Worm (Caenorhabditis elegans) whole organism, L4 larva: ENCODE results near the gene nspc-19.
A peak's percentile ranks its signal among the peaks of the same experiment; 100 is the strongest.

Experiments used
- F26F4.8 ChIP-seq: fragments of 200-800 bp; sonication (Bioruptor generic); conservative IDR thresholded peaks from 2 replicates; pipeline ENCODE4 v1.3.6; 2022; ENCODE audit warnings: missing genetic modification characterization, missing compliant biosample characterization
- F49E8.2 ChIP-seq: sonication (generic microtip); optimal IDR thresholded peaks from 2 replicates; lab custom pipeline; 2016; ENCODE audit warnings: missing compliant biosample characterization, mild to moderate bottlenecking, missing genetic modification characterization, borderline replicate concordance
- R02D3.7 ChIP-seq: fragments of 150-350 bp; sonication (generic microtip); optimal IDR thresholded peaks from 3 replicates; lab custom pipeline; 2014; ENCODE audit warnings: missing biosample characterization, missing genetic modification characterization
- Y105C5A.15 ChIP-seq: fragments of 200-800 bp; sonication (Bioruptor generic); IDR thresholded peaks from 2 replicates; pipeline ENCODE4 v1.3.6; 2022; ENCODE audit warnings: missing genetic modification characterization, missing compliant biosample characterization
- Y48G9A.11 ChIP-seq: fragments of 200-800 bp; sonication (Bioruptor generic); IDR thresholded peaks from 2 replicates; pipeline ENCODE4 v1.3.6; 2022; ENCODE audit warnings: missing genetic modification reagents, missing genetic modification characterization, missing compliant biosample characterization
- ZK337.2 ChIP-seq: fragments of 200-800 bp; sonication (Bioruptor generic); IDR thresholded peaks from 2 replicates; pipeline ENCODE4 v1.3.6; 2022; ENCODE audit warnings: missing genetic modification reagents, missing genetic modification characterization, missing compliant biosample characterization
- ZK546.5 ChIP-seq, 2 experiments: sonication (generic microtip); optimal IDR thresholded peaks; 2 replicates each; lab custom pipeline; 2017; ENCODE audit warnings: missing biosample characterization in 2 of 2, missing genetic modification characterization in 2 of 2
- aha-1 ChIP-seq: fragments of 150-350 bp; peaks from one replicate; lab custom pipeline; 2014; ENCODE audit warnings: missing biosample characterization, missing genetic modification characterization
- aly-2 ChIP-seq: sonication (generic microtip); optimal IDR thresholded peaks from 2 replicates; lab custom pipeline; 2018; ENCODE audit warnings: missing biosample characterization, missing genetic modification characterization
- ama-1 ChIP-seq: fragments of 150-350 bp; optimal IDR thresholded peaks from 2 replicates; lab custom pipeline; 2014; ENCODE audit warnings: inconsistent platforms, mixed read lengths
- arid-1 ChIP-seq: fragments of 200-800 bp; sonication (Bioruptor generic); conservative IDR thresholded peaks from 2 replicates; pipeline ENCODE4 v1.3.6; 2022; ENCODE audit warnings: missing genetic modification reagents, missing genetic modification characterization, missing compliant biosample characterization
- attf-4 ChIP-seq: sonication (generic microtip); optimal IDR thresholded peaks from 3 replicates; lab custom pipeline; 2017; ENCODE audit warnings: missing biosample characterization, missing genetic modification characterization
- ceh-28 ChIP-seq: fragments of 150-350 bp; optimal IDR thresholded peaks from 2 replicates; lab custom pipeline; 2014; ENCODE audit warnings: missing biosample characterization, missing genetic modification reagents, missing genetic modification characterization
- ceh-44 ChIP-seq: fragments of 200-800 bp; sonication (Bioruptor generic); IDR thresholded peaks from 2 replicates; pipeline ENCODE4 v1.3.6; 2022; ENCODE audit warnings: missing genetic modification reagents, missing genetic modification characterization, missing compliant biosample characterization
- ceh-82 ChIP-seq: sonication (generic microtip); optimal IDR thresholded peaks from 2 replicates; lab custom pipeline; 2017; ENCODE audit warnings: missing biosample characterization, missing genetic modification characterization
- ctbp-1 ChIP-seq: fragments of 200-800 bp; sonication (Bioruptor generic); IDR thresholded peaks from 2 replicates; pipeline ENCODE4 v1.3.6; 2022; ENCODE audit warnings: missing genetic modification reagents, missing genetic modification characterization, missing compliant biosample characterization
- daf-12 ChIP-seq: fragments of 150-350 bp; optimal IDR thresholded peaks from 2 replicates; lab custom pipeline; 2014; ENCODE audit warnings: missing biosample characterization, missing genetic modification reagents, missing genetic modification characterization
- daf-16 ChIP-seq, 3 experiments: sonication (generic microtip); optimal IDR thresholded peaks; 2 replicates each; lab custom pipeline; 2016 to 2017; ENCODE audit warnings: missing genetic modification characterization in 3 of 3, missing genetic modification reagents in 3 of 3, mild to moderate bottlenecking in 2 of 3, missing compliant biosample characterization in 2 of 3, missing biosample characterization in 1 of 3, moderate library complexity in 1 of 3
- dmd-6 ChIP-seq: fragments of 200-800 bp; sonication (Bioruptor generic); IDR thresholded peaks from 2 replicates; pipeline ENCODE4 v1.3.6; 2022; ENCODE audit warnings: missing genetic modification reagents, missing genetic modification characterization, missing compliant biosample characterization
- duxl-1 ChIP-seq: sonication (generic microtip); optimal IDR thresholded peaks from 2 replicates; lab custom pipeline; 2016; ENCODE audit warnings: mild to moderate bottlenecking, missing genetic modification characterization, moderate library complexity, missing compliant biosample characterization; ENCODE audit not compliant: poor library complexity
- fos-1 ChIP-seq: fragments of 150-350 bp; optimal IDR thresholded peaks from 2 replicates; lab custom pipeline; 2014; ENCODE audit warnings: missing biosample characterization, missing genetic modification characterization
- gei-8 ChIP-seq: fragments of 200-800 bp; sonication (Bioruptor generic); optimal IDR thresholded peaks from 2 replicates; lab custom pipeline; 2018; ENCODE audit warnings: mild to moderate bottlenecking, missing genetic modification characterization, missing compliant biosample characterization
- hlh-11 ChIP-seq: fragments of 200-800 bp; sonication (Bioruptor generic); optimal IDR thresholded peaks from 2 replicates; lab custom pipeline; 2018; ENCODE audit warnings: mild to moderate bottlenecking, missing genetic modification characterization, missing compliant biosample characterization
- hlh-30 ChIP-seq: sonication (generic microtip); optimal IDR thresholded peaks from 2 replicates; lab custom pipeline; 2017; ENCODE audit warnings: antibody characterized with exemption, mild to moderate bottlenecking, missing genetic modification characterization, missing compliant biosample characterization; ENCODE audit not compliant: insufficient read depth
- hmg-1.1 ChIP-seq: fragments of 200-800 bp; sonication (Bioruptor generic); IDR thresholded peaks from 2 replicates; pipeline ENCODE4 v1.3.6; 2022; ENCODE audit warnings: missing genetic modification reagents, missing genetic modification characterization, missing compliant biosample characterization
- lim-7 ChIP-seq: fragments of 200-800 bp; sonication (Bioruptor generic); IDR thresholded peaks from 2 replicates; pipeline ENCODE4 v1.3.6; 2022; ENCODE audit warnings: missing genetic modification characterization, missing compliant biosample characterization
- lin-1 ChIP-seq: fragments of 200-800 bp; sonication (Bioruptor generic); IDR thresholded peaks from 2 replicates; pipeline ENCODE4 v1.3.6; 2022; ENCODE audit warnings: missing genetic modification reagents, missing genetic modification characterization, missing compliant biosample characterization
- lin-13 ChIP-seq: fragments of 150-350 bp; optimal IDR thresholded peaks from 2 replicates; lab custom pipeline; 2014; ENCODE audit warnings: missing biosample characterization, missing genetic modification reagents, missing genetic modification characterization
- lin-15B ChIP-seq: fragments of 150-350 bp; sonication (generic microtip); optimal IDR thresholded peaks from 3 replicates; lab custom pipeline; 2014; ENCODE audit warnings: missing biosample characterization, missing genetic modification characterization
- lin-29 ChIP-seq: fragments of 200-800 bp; sonication (Bioruptor generic); IDR thresholded peaks from 2 replicates; pipeline ENCODE4 v1.3.6; 2022; ENCODE audit warnings: missing genetic modification reagents, missing genetic modification characterization, missing compliant biosample characterization
- lin-38 ChIP-seq: fragments of 200-800 bp; sonication (Bioruptor generic); IDR thresholded peaks from 2 replicates; pipeline ENCODE4 v1.3.6; 2022; ENCODE audit warnings: missing genetic modification reagents, missing genetic modification characterization, missing compliant biosample characterization
- lin-39 ChIP-seq: fragments of 150-350 bp; optimal IDR thresholded peaks from 2 replicates; lab custom pipeline; 2014; ENCODE audit warnings: missing biosample characterization, missing genetic modification reagents, missing genetic modification characterization
- lir-3 ChIP-seq: sonication (generic microtip); optimal IDR thresholded peaks from 2 replicates; lab custom pipeline; 2016; ENCODE audit warnings: mild to moderate bottlenecking, missing genetic modification characterization, missing compliant biosample characterization
- madf-9 ChIP-seq: fragments of 200-800 bp; sonication (Bioruptor generic); conservative IDR thresholded peaks from 2 replicates; pipeline ENCODE4 v1.3.6; 2022; ENCODE audit warnings: missing genetic modification reagents, missing genetic modification characterization, missing compliant biosample characterization
- mdt-29 ChIP-seq: fragments of 200-800 bp; sonication (Bioruptor generic); IDR thresholded peaks from 2 replicates; pipeline ENCODE4 v1.3.6; 2022; ENCODE audit warnings: missing genetic modification reagents, missing genetic modification characterization, missing compliant biosample characterization
- mep-1 ChIP-seq: fragments of 150-350 bp; sonication (generic microtip); optimal IDR thresholded peaks from 3 replicates; lab custom pipeline; 2014; ENCODE audit warnings: missing biosample characterization, missing genetic modification characterization
- mxl-2 ChIP-seq: fragments of 200-800 bp; sonication (Bioruptor generic); conservative IDR thresholded peaks from 2 replicates; pipeline ENCODE4 v1.3.6; 2022; ENCODE audit warnings: missing genetic modification reagents, missing genetic modification characterization, missing compliant biosample characterization
- mxl-3 ChIP-seq: fragments of 200-800 bp; sonication (Bioruptor generic); optimal IDR thresholded peaks from 2 replicates; lab custom pipeline; 2018; ENCODE audit warnings: mild to moderate bottlenecking, missing genetic modification characterization, missing compliant biosample characterization
- nhr-10 ChIP-seq: fragments of 150-350 bp; optimal IDR thresholded peaks from 2 replicates; lab custom pipeline; 2014; ENCODE audit warnings: missing biosample characterization, missing genetic modification characterization
- nhr-28 ChIP-seq: fragments of 150-350 bp; optimal IDR thresholded peaks from 2 replicates; lab custom pipeline; 2014; ENCODE audit warnings: missing biosample characterization, missing genetic modification characterization
- nhr-48 ChIP-seq: sonication (generic microtip); optimal IDR thresholded peaks from 2 replicates; lab custom pipeline; 2016; ENCODE audit warnings: mild to moderate bottlenecking, missing genetic modification characterization, missing compliant biosample characterization
- nhr-77 ChIP-seq: fragments of 150-350 bp; optimal IDR thresholded peaks from 2 replicates; lab custom pipeline; 2014; ENCODE audit warnings: missing biosample characterization, missing genetic modification characterization
- pha-4 ChIP-seq, 2 experiments: fragments of 150-350 bp in 1 of 2; fragments of 200-800 bp in 1 of 2; sonication (Bioruptor generic) in 1 of 2; IDR thresholded peaks in 1 of 2; optimal IDR thresholded peaks in 1 of 2; 2 replicates each; pipeline versions ENCODE4 v1.3.6 to Lab custom; 2014 to 2022; ENCODE audit warnings: missing genetic modification characterization in 2 of 2, missing genetic modification reagents in 2 of 2, missing biosample characterization in 1 of 2, missing compliant biosample characterization in 1 of 2
- pqm-1 ChIP-seq: sonication (generic microtip); optimal IDR thresholded peaks from 2 replicates; lab custom pipeline; 2017; ENCODE audit warnings: missing biosample characterization, missing genetic modification characterization
- saeg-2 ChIP-seq: fragments of 200-800 bp; sonication (Bioruptor generic); IDR thresholded peaks from 2 replicates; pipeline ENCODE4 v1.3.6; 2022; ENCODE audit warnings: missing genetic modification reagents, missing genetic modification characterization, missing compliant biosample characterization
- sdz-12 ChIP-seq: fragments of 200-800 bp; sonication (Bioruptor generic); optimal IDR thresholded peaks from 2 replicates; lab custom pipeline; 2018; ENCODE audit warnings: mild to moderate bottlenecking, missing genetic modification characterization, missing compliant biosample characterization
- spr-1 ChIP-seq: sonication (generic microtip); optimal IDR thresholded peaks from 2 replicates; lab custom pipeline; 2016; ENCODE audit warnings: mild to moderate bottlenecking, missing genetic modification characterization, missing compliant biosample characterization
- spr-3 ChIP-seq: fragments of 200-800 bp; sonication (Bioruptor generic); optimal IDR thresholded peaks from 2 replicates; lab custom pipeline; 2018; ENCODE audit warnings: mild to moderate bottlenecking, missing genetic modification characterization, missing compliant biosample characterization
- zfp-2 ChIP-seq: sonication (generic microtip); optimal IDR thresholded peaks from 2 replicates; lab custom pipeline; 2016; ENCODE audit warnings: mild to moderate bottlenecking, missing genetic modification characterization, missing compliant biosample characterization
- zfp-3 ChIP-seq: fragments of 200-800 bp; sonication (Bioruptor generic); conservative IDR thresholded peaks from 2 replicates; pipeline ENCODE4 v1.3.6; 2022; ENCODE audit warnings: missing genetic modification reagents, missing genetic modification characterization, missing compliant biosample characterization
- zip-11 ChIP-seq: fragments of 200-800 bp; sonication (Bioruptor generic); IDR thresholded peaks from 2 replicates; pipeline ENCODE4 v1.3.6; 2022; ENCODE audit warnings: missing genetic modification characterization, missing compliant biosample characterization

Gene nspc-19

DNA sequence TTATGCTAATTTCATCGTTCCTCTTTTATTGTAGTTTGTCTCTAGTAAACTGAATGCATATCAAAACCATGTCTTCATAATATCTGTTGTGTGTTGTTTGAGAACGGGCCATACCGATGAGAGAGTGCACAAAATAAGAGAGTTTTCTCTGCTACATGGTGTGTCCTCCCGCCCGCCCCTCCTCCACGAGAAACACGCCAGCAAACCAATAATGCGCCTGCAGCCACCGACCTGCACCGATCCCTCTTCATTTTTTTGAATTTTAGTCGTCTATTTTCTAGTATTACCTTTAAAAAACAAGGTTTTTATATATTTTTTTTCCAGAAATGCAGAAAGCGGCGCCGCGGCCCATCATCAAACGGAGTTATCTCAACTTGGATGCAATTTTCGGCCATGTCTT is 48.3 kb upstream of the nspc-19 start, which contains the start of gene gfi-3 (continued):
- TF ChIP-seq nhr-48 (tag; lab: Kevin White, UChicago) (peak; percentile 66), gei-8 (GFP tag; lab: Kevin White, UChicago) (no peak), F49E8.2 (tag; lab: Kevin White, UChicago) (no peak), hmg-1.1 (GFP tag; lab: Robert Waterston, UW) (peak; percentile 76), F26F4.8 (no peak), daf-16 (GFP tag; optimal IDR thresholded peaks at IDR 0.05; lab: Kevin White, UChicago) (peak in 1 of 2 experiments; percentile 22), daf-16 (tag; optimal IDR thresholded peaks at IDR 0.05; lab: Kevin White, UChicago) (peak; percentile 59), mxl-3 (GFP tag; lab: Kevin White, UChicago) (peak; percentile 64), madf-9 (GFP tag; lab: Robert Waterston, UW) (no peak), duxl-1 (tag; lab: Kevin White, UChicago) (peak; percentile 67), lin-39 (tag; lab: Kevin White, UChicago) (no peak), ama-1 (lab: Kevin White, UChicago) (no peak), mep-1 (tag; lab: Kevin White, UChicago) (peak; percentile 92), nhr-77 (tag; lab: Kevin White, UChicago) (peak; percentile 30), spr-1 (tag; lab: Kevin White, UChicago) (peak; percentile 46), arid-1 (GFP tag; lab: Robert Waterston, UW) (peak; percentile 52; the same call in 1 of the 2 replicates), ceh-28 (tag; lab: Kevin White, UChicago) (no peak), ZK337.2 (GFP tag; lab: Robert Waterston, UW) (no peak), nhr-28 (peak; percentile 67), lin-13 (peak; percentile 61), lin-38 (GFP tag; lab: Robert Waterston, UW) (no peak), mdt-29 (GFP tag; lab: Robert Waterston, UW) (no peak), spr-3 (peak; percentile 12), fos-1 (tag; lab: Kevin White, UChicago) (no peak), nhr-10 (tag; lab: Kevin White, UChicago) (no peak), ZK546.5 (tag; optimal IDR thresholded peaks at IDR 0.05; lab: Kevin White, UChicago) (no peak), ceh-44 (GFP tag; lab: Robert Waterston, UW) (no peak), sdz-12 (GFP tag; lab: Kevin White, UChicago) (no peak), ceh-82 (no peak), zip-11 (GFP tag; lab: Robert Waterston, UW) (no peak), ctbp-1 (GFP tag; lab: Robert Waterston, UW) (peak; percentile 72), hlh-11 (peak; percentile 82), zfp-2 (tag; lab: Kevin White, UChicago) (no peak), daf-12 (tag; lab: Kevin White, UChicago) (no peak), pha-4 (GFP tag; IDR thresholded peaks at IDR 0.05; lab: Robert Waterston, UW) (peak; percentile 78), pha-4 (tag; optimal IDR thresholded peaks at IDR 0.05; lab: Kevin White, UChicago) (no peak), dmd-6 (GFP tag; lab: Robert Waterston, UW) (peak; percentile 80), aly-2 (tag; lab: Kevin White, UChicago) (no peak), attf-4 (tag; lab: Kevin White, UChicago) (no peak), Y105C5A.15 (no peak), Y48G9A.11 (GFP tag; lab: Robert Waterston, UW) (no peak), lir-3 (tag; lab: Kevin White, UChicago) (no peak), hlh-30 (peak; percentile 73), lin-1 (peak; percentile 61; the same call in 1 of the 2 replicates), aha-1 (peak; percentile 95), lin-15B (no peak), mxl-2 (GFP tag; lab: Robert Waterston, UW) (no peak), zfp-3 (GFP tag; lab: Robert Waterston, UW) (no peak), lim-7 (GFP tag; lab: Robert Waterston, UW) (no peak), lin-29 (GFP tag; lab: Robert Waterston, UW) (0 out of 2 replicates have a peak, but pooled peaks have one; percentile 19), saeg-2 (GFP tag; lab: Robert Waterston, UW) (0 out of 2 replicates have a peak, but pooled peaks have one; percentile 46), pqm-1 (tag; lab: Kevin White, UChicago) (no peak), R02D3.7 (no peak)
